Worm (Caenorhabditis elegans): ENCODE results near the gene C34C12.7.

DNA sequence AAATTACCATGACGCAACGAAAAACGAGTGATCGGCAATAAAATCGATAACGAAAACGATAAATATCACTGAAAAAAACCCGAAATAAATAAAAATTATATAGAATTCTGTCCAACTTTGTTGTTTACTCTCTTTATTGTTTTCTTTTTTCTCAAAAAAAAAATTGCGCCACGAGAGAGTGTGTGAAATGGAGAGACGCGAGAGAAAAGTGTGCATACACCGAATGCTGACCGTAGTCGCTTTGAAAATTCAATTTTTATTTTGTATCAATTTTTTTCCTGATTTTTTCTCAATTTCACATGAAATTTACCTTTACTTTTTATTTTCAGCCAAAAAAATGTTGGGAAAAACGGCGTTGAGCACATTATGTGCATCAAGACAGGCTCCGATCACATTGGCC, 21.8 kb upstream of the C34C12.7 start, which contains the start of the genes M01F1.4 and mrpl-35:
- TF ChIP-seq dao-5 (tag; optimal IDR thresholded peaks at IDR 0.05): no peak
- peak; percentile 82 for TF ChIP-seq W03F9.2 (tag; optimal IDR thresholded peaks at IDR 0.05)
- TF ChIP-seq him-1 (tag; optimal IDR thresholded peaks at IDR 0.05): no peak

Measured in whole organism, L4/young adult.